Worm (Caenorhabditis elegans) whole organism, late embryonic: ENCODE measurements around the gene T28D9.16.

ENCODE experiments used
- C08G9.2 ChIP-seq: sonication (generic microtip); optimal IDR thresholded peaks from 2 replicates; lab custom pipeline; 2016; ENCODE audit warnings: mild to moderate bottlenecking, missing genetic modification characterization, moderate library complexity, missing compliant biosample characterization
- C38D4.7 ChIP-seq: fragments of 200-800 bp; sonication (Bioruptor generic); optimal IDR thresholded peaks from 2 replicates; lab custom pipeline; 2018; ENCODE audit warnings: mild to moderate bottlenecking, missing genetic modification characterization, moderate library complexity, missing compliant biosample characterization
- F13H6.1 ChIP-seq: sonication (generic microtip); optimal IDR thresholded peaks from 2 replicates; lab custom pipeline; 2016; ENCODE audit warnings: missing genetic modification characterization, missing compliant biosample characterization
- K09A11.1 ChIP-seq: sonication (generic microtip); optimal IDR thresholded peaks from 2 replicates; lab custom pipeline; 2017; ENCODE audit warnings: antibody characterized with exemption, mild to moderate bottlenecking, missing genetic modification characterization, missing compliant biosample characterization; ENCODE audit not compliant: insufficient read depth
- T23F11.4 ChIP-seq: fragments of 200-800 bp; sonication (Bioruptor generic); optimal IDR thresholded peaks from 2 replicates; lab custom pipeline; 2018; ENCODE audit warnings: mild to moderate bottlenecking, missing genetic modification characterization, missing compliant biosample characterization
- Y22D7AL.16 ChIP-seq: sonication (generic microtip); optimal IDR thresholded peaks from 2 replicates; lab custom pipeline; 2016; ENCODE audit warnings: missing genetic modification characterization, missing compliant biosample characterization
- ahr-1 ChIP-seq: sonication (generic microtip); optimal IDR thresholded peaks from 2 replicates; lab custom pipeline; 2016; ENCODE audit warnings: missing genetic modification characterization, missing compliant biosample characterization
- ceh-19 ChIP-seq: fragments of 200-800 bp; sonication (Bioruptor generic); optimal IDR thresholded peaks from 2 replicates; lab custom pipeline; 2018; ENCODE audit warnings: mild to moderate bottlenecking, missing genetic modification characterization, missing compliant biosample characterization
- ceh-24 ChIP-seq: sonication (generic microtip); optimal IDR thresholded peaks from 2 replicates; lab custom pipeline; 2016; ENCODE audit warnings: mild to moderate bottlenecking, missing genetic modification characterization, missing compliant biosample characterization
- ceh-30 ChIP-seq: fragments of 150-350 bp; optimal IDR thresholded peaks from 2 replicates; lab custom pipeline; 2014; ENCODE audit warnings: missing biosample characterization, missing genetic modification characterization
- ceh-31 ChIP-seq: sonication (generic microtip); optimal IDR thresholded peaks from 2 replicates; lab custom pipeline; 2016; ENCODE audit warnings: missing genetic modification characterization, missing compliant biosample characterization
- ceh-34 ChIP-seq: sonication (generic microtip); optimal IDR thresholded peaks from 2 replicates; lab custom pipeline; 2016; ENCODE audit warnings: mild to moderate bottlenecking, missing genetic modification characterization, missing compliant biosample characterization
- ceh-45 ChIP-seq: fragments of 200-800 bp; sonication (Bioruptor generic); IDR thresholded peaks from 2 replicates; pipeline ENCODE4 v1.3.6; 2022; ENCODE audit warnings: missing genetic modification reagents, missing genetic modification characterization, missing compliant biosample characterization
- ceh-6 ChIP-seq: fragments of 200-800 bp; sonication (Bioruptor generic); optimal IDR thresholded peaks from 2 replicates; lab custom pipeline; 2018; ENCODE audit warnings: mild to moderate bottlenecking, missing genetic modification characterization, missing compliant biosample characterization
- ceh-9 ChIP-seq: sonication (generic microtip); optimal IDR thresholded peaks from 2 replicates; lab custom pipeline; 2016; ENCODE audit warnings: mild to moderate bottlenecking, missing genetic modification characterization, inconsistent platforms, missing compliant biosample characterization
- che-1 ChIP-seq: sonication (generic microtip); optimal IDR thresholded peaks from 2 replicates; lab custom pipeline; 2016; ENCODE audit warnings: mild to moderate bottlenecking, missing genetic modification characterization, missing compliant biosample characterization
- dmd-4 ChIP-seq: sonication (generic microtip); optimal IDR thresholded peaks from 2 replicates; lab custom pipeline; 2016; ENCODE audit warnings: borderline replicate concordance, missing genetic modification characterization, missing compliant biosample characterization
- dve-1 ChIP-seq: sonication (generic microtip); optimal IDR thresholded peaks from 2 replicates; lab custom pipeline; 2017; ENCODE audit warnings: antibody characterized with exemption, mild to moderate bottlenecking, missing genetic modification characterization, missing compliant biosample characterization
- elt-2 ChIP-seq: sonication (generic microtip); optimal IDR thresholded peaks from 2 replicates; lab custom pipeline; 2016; ENCODE audit warnings: missing genetic modification reagents, missing genetic modification characterization, missing compliant biosample characterization
- eyg-1 ChIP-seq: sonication (generic microtip); optimal IDR thresholded peaks from 2 replicates; lab custom pipeline; 2016; ENCODE audit warnings: missing genotype, missing genetic modification characterization, missing compliant biosample characterization
- fkh-10 ChIP-seq: fragments of 150-350 bp; optimal IDR thresholded peaks from 2 replicates; lab custom pipeline; 2014; ENCODE audit warnings: missing biosample characterization, missing genetic modification reagents, missing genetic modification characterization
- gmeb-2 ChIP-seq: sonication (generic microtip); optimal IDR thresholded peaks from 2 replicates; lab custom pipeline; 2016; ENCODE audit warnings: missing genetic modification characterization, inconsistent platforms, missing compliant biosample characterization
- hlh-15 ChIP-seq: sonication (generic microtip); optimal IDR thresholded peaks from 2 replicates; lab custom pipeline; 2016; ENCODE audit warnings: missing genetic modification characterization, missing compliant biosample characterization
- hlh-30 ChIP-seq: sonication (generic microtip); optimal IDR thresholded peaks from 2 replicates; lab custom pipeline; 2017; ENCODE audit warnings: antibody characterized with exemption, missing genetic modification characterization, missing compliant biosample characterization; ENCODE audit not compliant: insufficient read depth
- hlh-6 ChIP-seq: sonication (generic microtip); optimal IDR thresholded peaks from 2 replicates; lab custom pipeline; 2016; ENCODE audit warnings: missing genotype, missing genetic modification characterization, missing compliant biosample characterization
- lin-11 ChIP-seq: fragments of 200-800 bp; sonication (Bioruptor generic); optimal IDR thresholded peaks from 2 replicates; lab custom pipeline; 2018; ENCODE audit warnings: mild to moderate bottlenecking, missing genetic modification characterization, missing compliant biosample characterization
- nhr-232 ChIP-seq: sonication (generic microtip); optimal IDR thresholded peaks from 2 replicates; lab custom pipeline; 2016; ENCODE audit warnings: missing genetic modification characterization, missing compliant biosample characterization
- npax-4 ChIP-seq: sonication (generic microtip); optimal IDR thresholded peaks from 2 replicates; lab custom pipeline; 2016; ENCODE audit warnings: missing genetic modification characterization, missing compliant biosample characterization
- odd-2 ChIP-seq: sonication (generic microtip); optimal IDR thresholded peaks from 2 replicates; lab custom pipeline; 2017; ENCODE audit warnings: antibody characterized with exemption, mild to moderate bottlenecking, missing genetic modification characterization, missing compliant biosample characterization
- pat-9 ChIP-seq: fragments of 200-800 bp; sonication (Bioruptor generic); optimal IDR thresholded peaks from 2 replicates; lab custom pipeline; 2018; ENCODE audit warnings: mild to moderate bottlenecking, missing genetic modification characterization, moderate library complexity, missing compliant biosample characterization
- pax-1 ChIP-seq: fragments of 150-350 bp; optimal IDR thresholded peaks from 2 replicates; lab custom pipeline; 2014; ENCODE audit warnings: missing biosample characterization, missing genetic modification characterization
- pha-2 ChIP-seq: sonication (generic microtip); optimal IDR thresholded peaks from 2 replicates; lab custom pipeline; 2017; ENCODE audit warnings: mild to moderate bottlenecking, missing genetic modification characterization, missing compliant biosample characterization
- pha-4 ChIP-seq: fragments of 150-350 bp; optimal IDR thresholded peaks from 2 replicates; lab custom pipeline; 2018; ENCODE audit warnings: missing biosample characterization, missing genetic modification reagents, missing genetic modification characterization
- pqm-1 ChIP-seq: sonication (generic microtip); optimal IDR thresholded peaks from 2 replicates; lab custom pipeline; 2016; ENCODE audit warnings: missing genetic modification characterization, missing compliant biosample characterization
- sdc-2 ChIP-seq: sonication (generic microtip); optimal IDR thresholded peaks from 2 replicates; lab custom pipeline; 2016; ENCODE audit warnings: missing genotype, missing genetic modification characterization, missing compliant biosample characterization
- tbx-2 ChIP-seq: sonication (generic microtip); optimal IDR thresholded peaks from 2 replicates; lab custom pipeline; 2016; ENCODE audit warnings: missing genetic modification characterization, missing compliant biosample characterization
- tbx-7 ChIP-seq: sonication (generic microtip); optimal IDR thresholded peaks from 2 replicates; lab custom pipeline; 2016; ENCODE audit warnings: missing genotype, missing genetic modification characterization, missing compliant biosample characterization
- ttx-3 ChIP-seq: sonication (generic microtip); optimal IDR thresholded peaks from 2 replicates; lab custom pipeline; 2016; ENCODE audit warnings: missing genetic modification reagents, missing genetic modification characterization, missing compliant biosample characterization
- unc-3 ChIP-seq, 2 experiments: fragments of 200-800 bp in 1 of 2; sonication (Bioruptor generic) in 1 of 2; sonication (generic microtip) in 1 of 2; conservative IDR thresholded peaks in 1 of 2; optimal IDR thresholded peaks in 1 of 2; 2 replicates each; pipeline versions ENCODE4 v1.3.6 to Lab custom; 2016 to 2022; ENCODE audit warnings: missing compliant biosample characterization in 2 of 2, missing genetic modification characterization in 2 of 2, missing genetic modification reagents in 1 of 2
- unc-42 ChIP-seq: sonication (generic microtip); optimal IDR thresholded peaks from 2 replicates; lab custom pipeline; 2016; ENCODE audit warnings: missing genotype, missing genetic modification characterization, missing compliant biosample characterization
- zip-5 ChIP-seq: sonication (generic microtip); optimal IDR thresholded peaks from 2 replicates; lab custom pipeline; 2016; ENCODE audit warnings: missing genetic modification characterization, missing compliant biosample characterization
- ztf-16 ChIP-seq: sonication (generic microtip); optimal IDR thresholded peaks from 2 replicates; lab custom pipeline; 2017; ENCODE audit warnings: missing genetic modification characterization, missing compliant biosample characterization

Gene T28D9.16

ce11 chrII:6493709-6494326 is 18.3 kb downstream of the T28D9.16 start:
- TF ChIP-seq ceh-9 (tag; lab: Kevin White, UChicago): no peak
- TF ChIP-seq ceh-31 (tag; lab: Kevin White, UChicago): no peak
- no peak for TF ChIP-seq npax-4 (tag; lab: Kevin White, UChicago)
- no peak for TF ChIP-seq pax-1
- TF ChIP-seq che-1 (tag; lab: Kevin White, UChicago): no peak
- no peak for TF ChIP-seq pqm-1 (tag; lab: Kevin White, UChicago)
- no peak for TF ChIP-seq ceh-30

- TF ChIP-seq C38D4.7 (no peak), gmeb-2 (tag; lab: Kevin White, UChicago) (no peak), fkh-10 (no peak), ceh-6 (no peak), ttx-3 (tag; lab: Kevin White, UChicago) (no peak), nhr-232 (tag; lab: Kevin White, UChicago) (no peak), pha-4 (tag; lab: Kevin White, UChicago) (no peak), tbx-7 (no peak), hlh-15 (no peak), ztf-16 (tag; lab: Kevin White, UChicago) (no peak), tbx-2 (no peak), sdc-2 (tag; lab: Kevin White, UChicago) (no peak), K09A11.1 (tag; lab: Kevin White, UChicago) (no peak), C08G9.2 (tag; lab: Kevin White, UChicago) (no peak)
Measured at ce11 chrII:6496496-6496895, 21.0 kb downstream of the T28D9.16 start.

- no peak for TF ChIP-seq ceh-6
- TF ChIP-seq ceh-24 (tag; lab: Kevin White, UChicago): no peak
- peak; percentile 24 for TF ChIP-seq unc-42
- TF ChIP-seq ztf-16 (tag; lab: Kevin White, UChicago): no peak
- no peak for TF ChIP-seq ceh-19 (GFP tag; lab: Kevin White, UChicago)
- no peak for TF ChIP-seq elt-2 (tag; lab: Kevin White, UChicago)
- no peak for TF ChIP-seq ceh-45 (GFP tag; lab: Robert Waterston, UW)
- TF ChIP-seq lin-11 (tag; lab: Kevin White, UChicago): no peak
- TF ChIP-seq, all 69 proteins: peak for 1
Measured at ce11 chrII:6497137-6497536, 21.6 kb downstream of the T28D9.16 start.

DNA sequence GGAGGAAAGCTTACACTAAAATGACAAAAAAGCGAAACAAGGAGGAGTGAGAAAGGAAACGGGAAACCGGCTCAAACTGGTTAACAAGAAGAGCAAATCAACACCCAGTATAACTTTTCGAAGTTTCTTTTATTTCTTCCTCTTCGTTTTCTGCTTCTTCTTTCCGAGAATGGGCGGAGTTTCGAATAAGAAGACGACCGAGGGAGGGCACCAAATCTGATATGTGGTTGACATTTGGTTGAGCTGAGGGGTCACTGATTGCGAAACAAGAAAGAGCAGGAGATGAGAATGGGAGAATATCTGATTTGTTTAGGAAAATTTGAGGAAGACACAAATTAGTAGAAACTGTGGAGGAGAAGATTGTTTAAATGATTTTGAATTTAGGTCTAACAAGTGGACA is 23.1 kb downstream of the T28D9.16 start:
- peak; percentile 55 for TF ChIP-seq unc-42
- TF ChIP-seq dve-1 (tag; lab: Kevin White, UChicago): no peak
- TF ChIP-seq unc-3 (GFP tag; conservative IDR thresholded peaks at IDR 0.05; lab: Robert Waterston, UW): no peak
- TF ChIP-seq unc-3 (tag; optimal IDR thresholded peaks at IDR 0.05; lab: Kevin White, UChicago): no peak
- TF ChIP-seq tbx-7: no peak
- no peak for TF ChIP-seq pha-4 (tag; lab: Kevin White, UChicago)
- no peak for TF ChIP-seq Y22D7AL.16
- TF ChIP-seq zip-5 (tag; lab: Kevin White, UChicago): no peak

ce11 chrII:6499067-6499466 is 23.6 kb downstream of the T28D9.16 start, which contains the start of gene twk-49:
Gene twk-49 (minus strand): TSS chrII:6499167.
- TF ChIP-seq odd-2 (tag; lab: Kevin White, UChicago) (no peak), eyg-1 (tag; lab: Kevin White, UChicago) (no peak), ceh-34 (tag; lab: Kevin White, UChicago) (no peak), unc-3 (GFP tag; conservative IDR thresholded peaks at IDR 0.05; lab: Robert Waterston, UW) (no peak), unc-3 (tag; optimal IDR thresholded peaks at IDR 0.05; lab: Kevin White, UChicago) (no peak), T23F11.4 (GFP tag; lab: Kevin White, UChicago) (no peak), pat-9 (no peak), pha-2 (tag; lab: Kevin White, UChicago) (no peak), ahr-1 (no peak), ceh-24 (tag; lab: Kevin White, UChicago) (no peak), hlh-15 (no peak), dmd-4 (tag; lab: Kevin White, UChicago) (no peak), npax-4 (tag; lab: Kevin White, UChicago) (no peak), C08G9.2 (tag; lab: Kevin White, UChicago) (no peak), ceh-9 (tag; lab: Kevin White, UChicago) (no peak), unc-42 (no peak), hlh-6 (tag; lab: Kevin White, UChicago) (no peak), gmeb-2 (tag; lab: Kevin White, UChicago) (no peak), K09A11.1 (tag; lab: Kevin White, UChicago) (no peak), hlh-30 (tag; lab: Kevin White, UChicago) (no peak), F13H6.1 (tag; lab: Kevin White, UChicago) (no peak)
